Worm (Caenorhabditis elegans) whole organism, L1 larva: Measurements from ENCODE around the gene npr-11.
A peak's percentile ranks its signal among the peaks of the same experiment; 100 is the strongest.

Experiments used
- C34B4.2 ChIP-seq: sonication (generic microtip); optimal IDR thresholded peaks from 2 replicates; lab custom pipeline; 2017; ENCODE audit warnings: mild to moderate bottlenecking, missing genetic modification characterization, missing compliant biosample characterization
- F16B12.6 ChIP-seq: fragments of 150-350 bp; optimal IDR thresholded peaks from 2 replicates; lab custom pipeline; 2014; ENCODE audit warnings: missing biosample characterization, missing genetic modification characterization
- alr-1 ChIP-seq: fragments of 200-800 bp; sonication (Bioruptor generic); optimal IDR thresholded peaks from 2 replicates; lab custom pipeline; 2018; ENCODE audit warnings: borderline replicate concordance, mild to moderate bottlenecking, missing genetic modification characterization, missing compliant biosample characterization
- ama-1 ChIP-seq: fragments of 150-350 bp; optimal IDR thresholded peaks from 2 replicates; lab custom pipeline; 2014
- ceh-63 ChIP-seq: fragments of 200-800 bp; sonication (Bioruptor generic); optimal IDR thresholded peaks from 2 replicates; lab custom pipeline; 2018; ENCODE audit warnings: mild to moderate bottlenecking, missing genetic modification characterization, missing compliant biosample characterization
- ceh-8 ChIP-seq: fragments of 200-800 bp; sonication (Bioruptor generic); optimal IDR thresholded peaks from 2 replicates; lab custom pipeline; 2018; ENCODE audit warnings: mild to moderate bottlenecking, missing genetic modification characterization, moderate library complexity, missing compliant biosample characterization
- ceh-82 ChIP-seq, 3 experiments: fragments of 150-350 bp in 1 of 3; sonication (generic microtip) in 2 of 3; optimal IDR thresholded peaks; 2 replicates each; lab custom pipeline; 2014 to 2017; ENCODE audit warnings: missing biosample characterization in 3 of 3, missing genetic modification characterization in 3 of 3
- ceh-88 ChIP-seq: fragments of 200-800 bp; sonication (Bioruptor generic); IDR thresholded peaks from 2 replicates; pipeline ENCODE4 v1.3.6; 2022; ENCODE audit warnings: missing genetic modification characterization, missing compliant biosample characterization
- ceh-90 ChIP-seq: sonication (generic microtip); optimal IDR thresholded peaks from 2 replicates; lab custom pipeline; 2016; ENCODE audit warnings: missing genetic modification characterization, missing compliant biosample characterization
- ces-1 ChIP-seq: fragments of 150-350 bp; optimal IDR thresholded peaks from 2 replicates; lab custom pipeline; 2014; ENCODE audit warnings: missing biosample characterization, missing genetic modification reagents, missing genetic modification characterization
- dpl-1 ChIP-seq, 3 experiments: fragments of 150-350 bp in 2 of 3; sonication (generic microtip) in 1 of 3; optimal IDR thresholded peaks; 2 replicates each; lab custom pipeline; 2014 to 2017; ENCODE audit warnings: missing biosample characterization in 3 of 3, missing genetic modification characterization in 3 of 3, missing genetic modification reagents in 3 of 3
- dsc-1 ChIP-seq: sonication (generic microtip); optimal IDR thresholded peaks from 2 replicates; lab custom pipeline; 2016; ENCODE audit warnings: mild to moderate bottlenecking, missing genetic modification characterization, missing compliant biosample characterization
- efl-1 ChIP-seq, 4 experiments: fragments of 150-350 bp; optimal IDR thresholded peaks in 3 of 4; peaks in 1 of 4; 1 replicate in 1 of 4; 2 replicates in 3 of 4; lab custom pipeline; 2014; ENCODE audit warnings: missing biosample characterization in 2 of 4, missing genetic modification characterization in 2 of 4, missing genetic modification reagents in 2 of 4
- efl-3 ChIP-seq: fragments of 200-800 bp; sonication (Bioruptor generic); optimal IDR thresholded peaks from 2 replicates; lab custom pipeline; 2018; ENCODE audit warnings: mild to moderate bottlenecking, missing genetic modification characterization, missing compliant biosample characterization
- egl-13 ChIP-seq: sonication (generic microtip); optimal IDR thresholded peaks from 2 replicates; lab custom pipeline; 2016; ENCODE audit warnings: missing genotype, missing genetic modification reagents, missing genetic modification characterization, missing compliant biosample characterization
- elt-2 ChIP-seq: sonication (generic microtip); optimal IDR thresholded peaks from 2 replicates; lab custom pipeline; 2016; ENCODE audit warnings: missing genetic modification characterization, mild to moderate bottlenecking, inconsistent platforms, missing compliant biosample characterization, missing genetic modification reagents
- elt-3 ChIP-seq, 6 experiments: fragments of 150-350 bp in 1 of 6; sonication (generic microtip); optimal IDR thresholded peaks; 2 replicates each; lab custom pipeline; 2017 to 2018; ENCODE audit warnings: missing biosample characterization in 6 of 6, missing genetic modification characterization in 6 of 6, inconsistent platforms in 1 of 6
- ets-5 ChIP-seq: fragments of 200-800 bp; sonication (Bioruptor generic); IDR thresholded peaks from 2 replicates; pipeline ENCODE4 v1.3.6; 2022; ENCODE audit warnings: missing genetic modification characterization, missing compliant biosample characterization
- fkh-4 ChIP-seq: sonication (generic microtip); optimal IDR thresholded peaks from 2 replicates; lab custom pipeline; 2016; ENCODE audit warnings: missing compliant biosample characterization, missing genetic modification characterization, borderline replicate concordance
- fos-1 ChIP-seq: fragments of 150-350 bp; optimal IDR thresholded peaks from 2 replicates; lab custom pipeline; 2014; ENCODE audit warnings: missing biosample characterization, missing genetic modification characterization
- hlh-4 ChIP-seq: sonication (generic microtip); optimal IDR thresholded peaks from 2 replicates; lab custom pipeline; 2016; ENCODE audit warnings: mild to moderate bottlenecking, missing genetic modification characterization, missing compliant biosample characterization
- isw-1 ChIP-seq: fragments of 200-800 bp; sonication (Bioruptor generic); IDR thresholded peaks from 2 replicates; pipeline ENCODE4 v1.3.6; 2022; ENCODE audit warnings: missing genetic modification characterization, missing compliant biosample characterization
- jun-1 ChIP-seq: fragments of 150-350 bp; optimal IDR thresholded peaks from 2 replicates; lab custom pipeline; 2014; ENCODE audit warnings: missing biosample characterization, missing genetic modification reagents, missing genetic modification characterization
- lin-14 ChIP-seq: fragments of 200-800 bp; sonication (Bioruptor generic); optimal IDR thresholded peaks from 2 replicates; lab custom pipeline; 2018; ENCODE audit warnings: mild to moderate bottlenecking, missing genetic modification characterization, moderate library complexity, missing compliant biosample characterization
- lin-15B ChIP-seq: fragments of 150-350 bp; sonication (generic microtip); optimal IDR thresholded peaks from 3 replicates; lab custom pipeline; 2014; ENCODE audit warnings: missing biosample characterization, missing genetic modification characterization
- lin-35 ChIP-seq, 2 experiments: fragments of 150-350 bp; optimal IDR thresholded peaks; 2 replicates each; lab custom pipeline; 2014; ENCODE audit warnings: missing biosample characterization in 2 of 2, missing genetic modification characterization in 2 of 2, missing genetic modification reagents in 2 of 2
- lir-3 ChIP-seq: sonication (generic microtip); optimal IDR thresholded peaks from 2 replicates; lab custom pipeline; 2016; ENCODE audit warnings: mild to moderate bottlenecking, missing genetic modification characterization, moderate library complexity, missing compliant biosample characterization; ENCODE audit not compliant: poor library complexity
- nhr-12 ChIP-seq: sonication (generic microtip); optimal IDR thresholded peaks from 2 replicates; lab custom pipeline; 2017; ENCODE audit warnings: missing biosample characterization, missing genetic modification characterization
- nhr-19 ChIP-seq: fragments of 200-800 bp; sonication (Bioruptor generic); conservative IDR thresholded peaks from 2 replicates; pipeline ENCODE4 v1.3.6; 2022; ENCODE audit warnings: missing genetic modification characterization, missing compliant biosample characterization
- nhr-20 ChIP-seq: sonication (generic microtip); optimal IDR thresholded peaks from 2 replicates; lab custom pipeline; 2016; ENCODE audit warnings: mild to moderate bottlenecking, missing genetic modification characterization, missing compliant biosample characterization
- nhr-237 ChIP-seq: fragments of 150-350 bp; optimal IDR thresholded peaks from 2 replicates; lab custom pipeline; 2014; ENCODE audit warnings: missing biosample characterization, missing genetic modification characterization
- nhr-28 ChIP-seq: fragments of 150-350 bp; optimal IDR thresholded peaks from 2 replicates; lab custom pipeline; 2014; ENCODE audit warnings: missing biosample characterization, missing genetic modification characterization
- nhr-47 ChIP-seq: sonication (generic microtip); optimal IDR thresholded peaks from 2 replicates; lab custom pipeline; 2016; ENCODE audit warnings: mild to moderate bottlenecking, missing genetic modification characterization, moderate library complexity, missing compliant biosample characterization
- nhr-71 ChIP-seq: sonication (generic microtip); optimal IDR thresholded peaks from 2 replicates; lab custom pipeline; 2016; ENCODE audit warnings: mild to moderate bottlenecking, missing genetic modification characterization, moderate library complexity, missing compliant biosample characterization
- nhr-76 ChIP-seq: sonication (generic microtip); optimal IDR thresholded peaks from 2 replicates; lab custom pipeline; 2017; ENCODE audit warnings: missing biosample characterization, missing genetic modification characterization
- nhr-77 ChIP-seq: fragments of 150-350 bp; optimal IDR thresholded peaks from 2 replicates; lab custom pipeline; 2014; ENCODE audit warnings: missing biosample characterization, missing genetic modification characterization
- nhr-84 ChIP-seq: sonication (generic microtip); optimal IDR thresholded peaks from 2 replicates; lab custom pipeline; 2017; ENCODE audit warnings: missing biosample characterization, missing genetic modification characterization
- nhr-85 ChIP-seq: sonication (generic microtip); peaks from one replicate; lab custom pipeline; 2016; ENCODE audit warnings: missing genetic modification characterization, inconsistent platforms, missing compliant biosample characterization
- nhr-90 ChIP-seq: sonication (generic microtip); optimal IDR thresholded peaks from 2 replicates; lab custom pipeline; 2016; ENCODE audit warnings: mild to moderate bottlenecking, missing genetic modification characterization, missing compliant biosample characterization; ENCODE audit not compliant: poor library complexity
- pag-3 ChIP-seq: sonication (generic microtip); optimal IDR thresholded peaks from 2 replicates; lab custom pipeline; 2017; ENCODE audit warnings: missing genetic modification characterization, mild to moderate bottlenecking, missing compliant biosample characterization, antibody characterized with exemption, borderline replicate concordance; ENCODE audit not compliant: insufficient read depth
- pqm-1 ChIP-seq: sonication (generic microtip); optimal IDR thresholded peaks from 3 replicates; lab custom pipeline; 2017; ENCODE audit warnings: missing biosample characterization, missing genetic modification characterization
- snpc-4 ChIP-seq: fragments of 150-350 bp; optimal IDR thresholded peaks from 2 replicates; lab custom pipeline; 2014; ENCODE audit warnings: missing biosample characterization, missing genetic modification characterization
- sup-37 ChIP-seq: fragments of 200-800 bp; sonication (Bioruptor generic); optimal IDR thresholded peaks from 2 replicates; lab custom pipeline; 2018; ENCODE audit warnings: mild to moderate bottlenecking, missing genetic modification characterization, missing compliant biosample characterization
- swsn-7 ChIP-seq: sonication (generic microtip); optimal IDR thresholded peaks from 2 replicates; lab custom pipeline; 2016; ENCODE audit warnings: missing genetic modification characterization, missing compliant biosample characterization
- tlp-1 ChIP-seq: fragments of 150-350 bp; optimal IDR thresholded peaks from 2 replicates; lab custom pipeline; 2014; ENCODE audit warnings: missing biosample characterization, missing genetic modification characterization
- unc-30 ChIP-seq: sonication (generic microtip); optimal IDR thresholded peaks from 2 replicates; lab custom pipeline; 2017; ENCODE audit warnings: missing biosample characterization, missing genetic modification characterization
- unc-62 ChIP-seq: fragments of 150-350 bp; optimal IDR thresholded peaks from 2 replicates; lab custom pipeline; 2014; ENCODE audit warnings: missing biosample characterization, missing genetic modification reagents, missing genetic modification characterization
- unc-98 ChIP-seq: fragments of 200-800 bp; sonication (Bioruptor generic); IDR thresholded peaks from 2 replicates; pipeline ENCODE4 v1.3.6; 2022; ENCODE audit warnings: missing genetic modification characterization, missing compliant biosample characterization
- zag-1 ChIP-seq: fragments of 150-350 bp; optimal IDR thresholded peaks from 2 replicates; lab custom pipeline; 2014; ENCODE audit warnings: missing biosample characterization, missing genetic modification characterization
- zip-4 ChIP-seq: fragments of 200-800 bp; sonication (Bioruptor generic); optimal IDR thresholded peaks from 2 replicates; lab custom pipeline; 2018; ENCODE audit warnings: mild to moderate bottlenecking, missing genetic modification characterization, moderate library complexity, missing compliant biosample characterization

The npr-11 gene

DNA sequence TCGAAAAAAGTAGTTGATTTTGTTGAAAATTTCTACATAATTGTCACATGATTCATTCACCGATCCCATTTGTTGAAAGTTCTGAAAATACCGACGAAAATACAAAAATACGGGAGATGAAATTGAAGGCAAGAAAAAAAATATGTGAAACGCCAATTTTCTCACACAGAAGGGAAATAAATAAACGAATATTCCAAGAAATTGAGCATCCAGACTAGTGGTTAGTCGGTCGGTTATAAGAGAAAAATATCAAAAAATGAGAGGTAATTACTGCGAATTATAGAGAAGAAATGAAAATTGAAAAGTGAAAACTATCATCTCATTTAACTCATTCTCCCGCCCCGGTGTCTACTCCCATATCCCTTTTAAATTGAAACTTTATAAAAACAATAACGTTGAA is at the start of gene npr-11:
npr-11 (minus strand) TSS at position 101 of the 400 bp plus-strand sequence.
- no peak for TF ChIP-seq efl-1 (optimal IDR thresholded peaks at IDR 0.05; lab: Kevin White, UChicago)
- TF ChIP-seq efl-1 (GFP tag; optimal IDR thresholded peaks at IDR 0.05 in 1 of 2; lab: Kevin White, UChicago) = peak in 1 of 2 experiments; percentile 64
- TF ChIP-seq C34B4.2 (tag; lab: Kevin White, UChicago) = no peak
- no peak for TF ChIP-seq ceh-90 (tag; lab: Kevin White, UChicago)
- TF ChIP-seq, all 84 proteins: peak for 1

DNA sequence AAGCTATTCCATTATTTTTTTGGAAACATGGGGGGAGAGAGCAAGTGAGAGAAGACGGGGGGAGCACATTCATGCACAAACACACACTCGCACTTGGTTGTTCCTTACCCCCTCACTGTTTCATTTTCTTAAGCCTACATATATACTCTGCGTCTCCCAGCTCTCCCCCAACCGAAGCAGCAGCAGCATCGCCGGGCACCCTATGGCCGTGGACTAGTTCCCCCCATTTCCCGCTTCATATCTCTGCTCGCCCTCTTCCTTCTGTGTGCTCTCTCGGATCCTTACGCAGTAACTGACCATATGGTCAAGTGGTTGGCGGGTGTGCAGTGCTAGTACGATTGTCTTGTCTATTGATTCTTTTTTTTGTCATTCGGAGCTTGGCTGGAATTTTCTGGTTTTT is 46.8 kb upstream of the npr-11 start:
- no peak for TF ChIP-seq elt-3 (tag; optimal IDR thresholded peaks at IDR 0.05; lab: Kevin White, UChicago)
- TF ChIP-seq unc-30 (tag; lab: Kevin White, UChicago) = no peak
- TF ChIP-seq hlh-4 (tag; lab: Kevin White, UChicago) = no peak
- TF ChIP-seq snpc-4 = peak; percentile 34
- TF ChIP-seq ces-1 = no peak
- TF ChIP-seq nhr-237 (tag; lab: Kevin White, UChicago) = no peak
- no peak for TF ChIP-seq nhr-76
- no peak for TF ChIP-seq tlp-1 (tag; lab: Kevin White, UChicago)
- peak; percentile 68 for TF ChIP-seq egl-13 (tag; lab: Kevin White, UChicago)
- peak; percentile 67 for TF ChIP-seq elt-2 (tag; lab: Kevin White, UChicago)
- TF ChIP-seq zag-1 (tag; lab: Kevin White, UChicago) = peak; percentile 17
- no peak for TF ChIP-seq ama-1 (lab: Kevin White, UChicago)
- TF ChIP-seq nhr-28 (tag; lab: Kevin White, UChicago) = no peak
- TF ChIP-seq nhr-84 = no peak
- TF ChIP-seq nhr-20 (tag; lab: Kevin White, UChicago) = peak; percentile 68
- peak; percentile 55 to 90 (median 72) for TF ChIP-seq ceh-82 (tag; optimal IDR thresholded peaks at IDR 0.05; lab: Kevin White, UChicago)
- peak; percentile 56 for TF ChIP-seq isw-1 (GFP tag; lab: Robert Waterston, UW)
- TF ChIP-seq F16B12.6 (tag; lab: Kevin White, UChicago) = no peak
- TF ChIP-seq swsn-7 (tag; lab: Kevin White, UChicago) = peak; percentile 75
- peak; percentile 74 for TF ChIP-seq nhr-47
- TF ChIP-seq ceh-63 = no peak
- TF ChIP-seq lin-15B = peak; percentile 3
- TF ChIP-seq alr-1 = no peak
- TF ChIP-seq lin-35 (GFP tag; optimal IDR thresholded peaks at IDR 0.05; lab: Kevin White, UChicago) = peak; percentile 61 to 69
- TF ChIP-seq ets-5 (GFP tag; lab: Robert Waterston, UW) = 0 out of 2 replicates have a peak, but pooled peaks have one; percentile 53
- peak; percentile 59 for TF ChIP-seq nhr-19 (GFP tag; lab: Robert Waterston, UW)
- TF ChIP-seq fos-1 (tag; lab: Kevin White, UChicago) = peak; percentile 74
- peak; percentile 26 for TF ChIP-seq nhr-90
- peak; percentile 71 for TF ChIP-seq dsc-1 (tag; lab: Kevin White, UChicago)
- no peak for TF ChIP-seq pag-3 (tag; lab: Kevin White, UChicago)
- peak; percentile 96 for TF ChIP-seq lin-14 (GFP tag; lab: Kevin White, UChicago)
- peak; percentile 70 for TF ChIP-seq jun-1 (tag; lab: Kevin White, UChicago)
- TF ChIP-seq ceh-8 = peak; percentile 1
- no peak for TF ChIP-seq ceh-88 (GFP tag; lab: Robert Waterston, UW)
- TF ChIP-seq ceh-90 (tag; lab: Kevin White, UChicago) = peak; percentile 25
- no peak for TF ChIP-seq nhr-12
- no peak for TF ChIP-seq unc-62 (GFP tag; lab: Kevin White, UChicago)
- TF ChIP-seq nhr-85 (tag; lab: Kevin White, UChicago) = no peak
- no peak; the same call in 1 of the 2 replicates for TF ChIP-seq unc-98 (GFP tag; lab: Robert Waterston, UW)
- TF ChIP-seq pqm-1 (tag; lab: Kevin White, UChicago) = no peak
- TF ChIP-seq dpl-1 (GFP tag; optimal IDR thresholded peaks at IDR 0.05; lab: Kevin White, UChicago) = peak; percentile 40 to 64 (median 52)
- TF ChIP-seq lir-3 = peak; percentile 74
- TF ChIP-seq zip-4 = no peak
- TF ChIP-seq efl-3 (GFP tag; lab: Kevin White, UChicago) = no peak
- TF ChIP-seq fkh-4 = peak; percentile 33
- peak; percentile 19 for TF ChIP-seq sup-37 (GFP tag; lab: Kevin White, UChicago)
- peak; percentile 7 for TF ChIP-seq nhr-77
- peak; percentile 84 for TF ChIP-seq nhr-71 (tag; lab: Kevin White, UChicago)
